Fruit fly (Drosophila melanogaster): ENCODE data around the gene CG4995.

The CG4995 gene

DNA sequence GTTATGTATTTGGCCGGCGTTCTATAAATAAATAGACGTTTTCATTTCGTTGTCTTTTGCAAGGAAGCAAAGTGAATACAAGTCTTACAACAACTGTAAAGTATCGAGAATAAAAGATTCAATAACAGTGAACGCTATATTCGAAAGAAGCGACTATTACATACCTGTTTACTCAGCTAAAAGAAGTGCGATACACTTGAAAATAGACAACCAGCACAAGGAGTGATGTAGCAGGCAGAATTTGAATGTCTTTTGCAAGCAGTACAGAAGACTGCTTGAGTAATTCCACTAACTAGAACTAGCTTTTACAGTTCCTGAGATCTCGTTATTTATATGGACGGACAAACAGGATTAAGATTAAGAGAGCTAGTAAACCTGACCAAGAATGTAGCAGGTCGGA is 24.0 kb upstream of the CG4995 start (continued):
- TF ChIP-seq grau (tag; optimal IDR thresholded peaks at IDR 0.05) (peak; percentile 24), Atf-2 (GFP tag; optimal IDR thresholded peaks at IDR 0.05) (no peak), CG18476 (GFP tag; optimal IDR thresholded peaks at IDR 0.05) (no peak), CG4617 (GFP tag; optimal IDR thresholded peaks at IDR 0.05; ENCODE audit: borderline replicate concordance) (peak; percentile 62), schlank (tag; optimal IDR thresholded peaks at IDR 0.05) (no peak), bbx (GFP tag; IDR thresholded peaks at IDR 0.05; ENCODE audit: partially characterized antibody) (peak; percentile 54), D19B (GFP tag; optimal IDR thresholded peaks at IDR 0.05) (peak; percentile 74), YL-1 (GFP tag; optimal IDR thresholded peaks at IDR 0.05) (peak; percentile 57), Ssrp (tag; optimal IDR thresholded peaks at IDR 0.05) (no peak), D19A (tag; optimal IDR thresholded peaks at IDR 0.05) (peak; percentile 53), emc (GFP tag; optimal IDR thresholded peaks at IDR 0.05) (no peak), Nf-YB (GFP tag; optimal IDR thresholded peaks at IDR 0.05) (peak; percentile 35), dmrt11E (tag; optimal IDR thresholded peaks at IDR 0.05) (no peak), ap (GFP tag; IDR thresholded peaks at IDR 0.05) (no peak), Chrac-16 (GFP tag; optimal IDR thresholded peaks at IDR 0.05) (no peak), CG7963 (GFP tag; IDR thresholded peaks at IDR 0.05; ENCODE audit: partially characterized antibody) (no peak; the same call in 2 of the 3 replicates), nerfin-1 (tag; optimal IDR thresholded peaks at IDR 0.05) (peak; percentile 31), CG10147 (GFP tag; optimal IDR thresholded peaks at IDR 0.05) (no peak), sna (GFP tag; IDR thresholded peaks at IDR 0.05; ENCODE audit: partially characterized antibody) (no peak), dpn (GFP tag; optimal IDR thresholded peaks at IDR 0.05) (peak in 1 of 2 experiments; percentile 33), CG2129 (GFP tag; IDR thresholded peaks at IDR 0.05; ENCODE audit: partially characterized antibody) (no peak), CG4730 (GFP tag; IDR thresholded peaks at IDR 0.05) (no peak), CG2875 (GFP tag; optimal IDR thresholded peaks at IDR 0.05) (no peak), CG15601 (tag; optimal IDR thresholded peaks at IDR 0.05) (peak; percentile 22), org-1 (GFP tag; optimal IDR thresholded peaks at IDR 0.05) (no peak), Sry-δ (GFP tag; optimal IDR thresholded peaks at IDR 0.05) (peak; percentile 24), vvl (GFP tag; IDR thresholded peaks at IDR 0.05) (no peak), Meics (GFP tag; optimal IDR thresholded peaks at IDR 0.05) (no peak), CG13624 (GFP tag; optimal IDR thresholded peaks at IDR 0.05) (no peak), CG4820 (GFP tag; optimal IDR thresholded peaks at IDR 0.05) (peak; percentile 5), nau (GFP tag; optimal IDR thresholded peaks at IDR 0.05) (no peak), da (GFP tag; optimal IDR thresholded peaks at IDR 0.05) (no peak), her (GFP tag; optimal IDR thresholded peaks at IDR 0.05) (peak; percentile 16), sug (tag; optimal IDR thresholded peaks at IDR 0.05) (peak; percentile 42), wor (GFP tag; IDR thresholded peaks at IDR 0.05) (no peak), hb (GFP tag; IDR thresholded peaks at IDR 0.05; ENCODE audit: partially characterized antibody) (peak; percentile 88; the same call in 2 of the 3 replicates), CG9727 (GFP tag; optimal IDR thresholded peaks at IDR 0.05) (no peak), GATAe (GFP tag; conservative IDR thresholded peaks at IDR 0.05) (no peak), ssp (GFP tag; IDR thresholded peaks at IDR 0.05) (no peak), ash1 (GFP tag; optimal IDR thresholded peaks at IDR 0.05) (no peak), cad (GFP tag; optimal IDR thresholded peaks at IDR 0.05) (no peak), NC2α (GFP tag; optimal IDR thresholded peaks at IDR 0.05) (no peak), H15 (GFP tag; IDR thresholded peaks at IDR 0.05) (no peak), dan (GFP tag; IDR thresholded peaks at IDR 0.05) (no peak), klu (GFP tag; IDR thresholded peaks at IDR 0.05) (no peak), Dbx (GFP tag; IDR thresholded peaks at IDR 0.05) (0 out of 3 replicates have a peak, but pooled peaks have one; percentile 30), otp (GFP tag; IDR thresholded peaks at IDR 0.05) (no peak), Myb (GFP tag; optimal IDR thresholded peaks at IDR 0.05) (peak; percentile 62), zf30C (GFP tag; optimal IDR thresholded peaks at IDR 0.05) (no peak), row (GFP tag; IDR thresholded peaks at IDR 0.05) (peak; percentile 38; the same call in 1 of the 3 replicates), Ets97D (GFP tag; optimal IDR thresholded peaks at IDR 0.05) (peak; percentile 49)
